Fruit fly (Drosophila melanogaster) S2 (cell line): Measurements from ENCODE around the gene TwdlR.

ENCODE experiments used
- CG8478 ChIP-seq: fragments of >200 bp; optimal IDR thresholded peaks from 2 replicates; lab custom pipeline; 2018
- CTCF ChIP-seq, 2 experiments: fragments of >200 bp; optimal IDR thresholded peaks; 2 replicates each; lab custom pipeline; 2018

The TwdlR gene

dm6 chr3R:26639503-26640075, 4.9 kb downstream of the TwdlR start, which contains the start of gene TwdlD:
Gene TwdlD (plus strand): TSS chr3R:26640025.
- no peak for TF ChIP-seq CG8478 (lab: Kevin White, UChicago)
- no peak for TF ChIP-seq CTCF (optimal IDR thresholded peaks at IDR 0.05; lab: Kevin White, UChicago)

DNA sequence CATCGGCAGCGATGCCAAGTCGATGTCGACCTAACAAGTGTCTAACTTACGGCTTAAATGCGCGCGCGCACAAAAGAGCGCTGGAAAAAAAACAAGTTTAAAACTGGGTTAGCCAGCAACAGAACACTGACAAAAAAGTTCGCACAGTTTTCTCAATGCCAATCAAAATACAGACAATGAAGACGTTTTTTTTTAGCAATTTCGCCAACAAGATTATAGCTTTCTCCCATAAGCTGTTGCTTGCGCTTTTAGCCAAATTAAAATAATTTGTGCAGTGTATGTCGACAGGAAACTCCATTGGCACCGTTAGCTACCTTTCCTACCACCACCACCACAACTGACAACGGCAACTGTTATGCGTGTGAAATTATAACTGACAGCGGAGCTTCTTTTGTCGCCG, 19.9 kb downstream of the TwdlR start:
- no peak for TF ChIP-seq CG8478 (lab: Kevin White, UChicago)
- no peak for TF ChIP-seq CTCF (optimal IDR thresholded peaks at IDR 0.05; lab: Kevin White, UChicago)

- TF ChIP-seq CG8478 (lab: Kevin White, UChicago) (no peak), CTCF (optimal IDR thresholded peaks at IDR 0.05; lab: Kevin White, UChicago) (no peak)
Measured at dm6 chr3R:26655416-26655945, 20.8 kb downstream of the TwdlR start.

DNA sequence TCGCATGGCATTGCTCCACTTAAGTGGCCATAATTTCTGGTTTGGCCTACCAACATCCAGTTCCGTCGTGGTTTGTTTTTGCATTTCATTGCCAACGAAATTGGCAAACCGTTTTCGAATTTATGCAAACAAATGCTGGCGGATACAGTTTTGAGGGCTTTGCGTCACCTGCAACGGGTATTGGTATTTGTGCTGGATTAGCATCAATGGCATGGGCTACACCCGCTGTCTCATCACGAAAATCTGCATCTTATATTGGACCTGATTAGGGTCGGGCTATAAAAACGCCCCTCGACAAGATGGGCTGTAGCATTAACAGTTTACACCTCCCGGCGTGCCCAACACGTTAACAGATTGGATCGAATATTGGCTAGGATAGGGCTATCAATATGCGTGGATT, 21.5 kb downstream of the TwdlR start, which contains the start of gene Tb:
Tb (plus strand) TSS at position 301 of the 400 bp plus-strand sequence.
- TF ChIP-seq CG8478 (lab: Kevin White, UChicago) (no peak), CTCF (optimal IDR thresholded peaks at IDR 0.05; lab: Kevin White, UChicago) (no peak)

dm6 chr3R:26670277-26670676, 35.6 kb downstream of the TwdlR start:
- no peak for TF ChIP-seq CG8478 (lab: Kevin White, UChicago)
- no peak for TF ChIP-seq CTCF (optimal IDR thresholded peaks at IDR 0.05; lab: Kevin White, UChicago)

dm6 chr3R:26671525-26672132, 36.9 kb downstream of the TwdlR start:
- TF ChIP-seq CTCF (optimal IDR thresholded peaks at IDR 0.05; lab: Kevin White, UChicago) = no peak
- TF ChIP-seq CG8478 (lab: Kevin White, UChicago) = no peak

DNA sequence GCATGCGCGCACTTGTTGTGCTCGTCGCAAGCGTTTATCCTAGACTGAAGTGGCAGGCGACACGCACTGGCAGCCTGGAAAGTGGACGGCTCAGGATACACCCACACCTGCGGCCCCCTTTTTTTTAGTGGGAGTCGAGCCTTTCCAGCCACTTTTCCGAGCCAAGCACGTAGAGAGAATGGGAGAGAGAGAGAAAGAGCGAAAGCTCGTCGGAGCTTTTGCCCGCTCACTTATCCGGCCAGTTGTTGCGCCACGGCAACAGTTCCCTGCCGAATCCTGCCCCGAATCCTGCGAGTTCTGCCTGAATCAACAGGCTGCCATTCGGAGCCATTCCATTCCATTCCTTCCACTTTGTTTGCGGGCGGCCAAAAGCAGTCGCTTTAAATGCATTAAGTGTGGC, 47.3 kb downstream of the TwdlR start, which contains the start of gene beat-VII:
beat-VII (minus strand) TSS at position 20 of the 400 bp plus-strand sequence.
- TF ChIP-seq CTCF (optimal IDR thresholded peaks at IDR 0.05; lab: Kevin White, UChicago) (no peak), CG8478 (lab: Kevin White, UChicago) (no peak)
